Worm (Caenorhabditis elegans): ENCODE results near the gene tag-280.

DNA sequence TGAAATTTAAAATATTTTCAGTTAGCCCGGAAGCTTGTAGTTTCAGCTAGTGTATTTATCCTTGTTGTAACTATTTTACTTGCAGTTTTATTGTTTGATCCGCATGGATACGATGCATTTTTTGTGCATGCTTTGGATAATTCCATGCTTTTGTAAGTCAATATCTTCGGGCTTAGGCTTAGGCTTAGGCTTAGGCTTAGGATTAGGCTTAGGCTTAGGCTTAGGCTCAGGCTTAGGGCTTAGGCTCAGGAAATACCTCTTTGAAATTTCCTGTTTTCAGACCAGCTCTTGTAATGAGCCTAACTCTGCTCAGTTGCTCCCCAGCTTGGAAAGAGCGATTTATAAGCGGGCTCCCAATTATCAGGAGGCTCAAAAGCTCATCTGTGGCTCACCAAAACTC lies 6.6 kb downstream of the tag-280 start, which contains the start of gene srg-16:
- no peak for TF ChIP-seq lin-13 (GFP tag; optimal IDR thresholded peaks at IDR 0.05)
- no peak for TF ChIP-seq ztf-4 (tag; optimal IDR thresholded peaks at IDR 0.05)
- no peak for TF ChIP-seq unc-39 (tag; optimal IDR thresholded peaks at IDR 0.05)
- no peak for TF ChIP-seq elt-1 (tag; optimal IDR thresholded peaks at IDR 0.05)
- TF ChIP-seq unc-62 (GFP tag; optimal IDR thresholded peaks at IDR 0.05), result no peak
- TF ChIP-seq lsy-2 (tag; optimal IDR thresholded peaks at IDR 0.05), result no peak
- TF ChIP-seq ceh-82 (tag; optimal IDR thresholded peaks at IDR 0.05), result no peak
- TF ChIP-seq mab-5 (tag; optimal IDR thresholded peaks at IDR 0.05), result no peak
- no peak for TF ChIP-seq ztf-1 (GFP tag; conservative IDR thresholded peaks at IDR 0.05)
- no peak for TF ChIP-seq ZK546.5 (tag; optimal IDR thresholded peaks at IDR 0.05)
- no peak for TF ChIP-seq zag-1 (tag; optimal IDR thresholded peaks at IDR 0.05)
- TF ChIP-seq ztf-11 (tag; optimal IDR thresholded peaks at IDR 0.05), result no peak
- no peak for TF ChIP-seq ama-1 (optimal IDR thresholded peaks at IDR 0.05)
- TF ChIP-seq lin-11 (tag; optimal IDR thresholded peaks at IDR 0.05), result no peak
